Worm (Caenorhabditis elegans) whole organism, late embryonic: ENCODE data around the gene cct-8.
"Not testable (repeated sequence)": the region's sequence is repeated elsewhere in the genome, so short reads cannot be mapped to it uniquely, and the experiment has no call there.

Source experiments
- C08G9.2 ChIP-seq: sonication (generic microtip); optimal IDR thresholded peaks from 2 replicates; lab custom pipeline; 2016; ENCODE audit warnings: mild to moderate bottlenecking, missing genetic modification characterization, moderate library complexity, missing compliant biosample characterization
- C38D4.7 ChIP-seq: fragments of 200-800 bp; sonication (Bioruptor generic); optimal IDR thresholded peaks from 2 replicates; lab custom pipeline; 2018; ENCODE audit warnings: mild to moderate bottlenecking, missing genetic modification characterization, moderate library complexity, missing compliant biosample characterization
- F13H6.1 ChIP-seq: sonication (generic microtip); optimal IDR thresholded peaks from 2 replicates; lab custom pipeline; 2016; ENCODE audit warnings: missing genetic modification characterization, missing compliant biosample characterization
- K02D7.2 ChIP-seq: sonication (generic microtip); optimal IDR thresholded peaks from 2 replicates; lab custom pipeline; 2017; ENCODE audit warnings: mild to moderate bottlenecking, missing genetic modification characterization, missing compliant biosample characterization
- T23F11.4 ChIP-seq: fragments of 200-800 bp; sonication (Bioruptor generic); optimal IDR thresholded peaks from 2 replicates; lab custom pipeline; 2018; ENCODE audit warnings: mild to moderate bottlenecking, missing genetic modification characterization, missing compliant biosample characterization
- Y22D7AL.16 ChIP-seq: sonication (generic microtip); optimal IDR thresholded peaks from 2 replicates; lab custom pipeline; 2016; ENCODE audit warnings: missing genetic modification characterization, missing compliant biosample characterization
- ceh-2 ChIP-seq: sonication (generic microtip); optimal IDR thresholded peaks from 2 replicates; lab custom pipeline; 2016; ENCODE audit warnings: missing genotype, missing genetic modification characterization, missing compliant biosample characterization
- ceh-22 ChIP-seq: sonication (generic microtip); optimal IDR thresholded peaks from 2 replicates; lab custom pipeline; 2017; ENCODE audit warnings: missing biosample characterization, missing genetic modification characterization
- ceh-24 ChIP-seq: sonication (generic microtip); optimal IDR thresholded peaks from 2 replicates; lab custom pipeline; 2016; ENCODE audit warnings: mild to moderate bottlenecking, missing genetic modification characterization, missing compliant biosample characterization
- ceh-30 ChIP-seq: fragments of 150-350 bp; optimal IDR thresholded peaks from 2 replicates; lab custom pipeline; 2014; ENCODE audit warnings: missing biosample characterization, missing genetic modification characterization
- ceh-31 ChIP-seq: sonication (generic microtip); optimal IDR thresholded peaks from 2 replicates; lab custom pipeline; 2016; ENCODE audit warnings: missing genetic modification characterization, missing compliant biosample characterization
- ceh-48 ChIP-seq: sonication (generic microtip); optimal IDR thresholded peaks from 2 replicates; lab custom pipeline; 2016; ENCODE audit warnings: missing genetic modification characterization, inconsistent platforms, missing compliant biosample characterization
- ceh-9 ChIP-seq: sonication (generic microtip); optimal IDR thresholded peaks from 2 replicates; lab custom pipeline; 2016; ENCODE audit warnings: mild to moderate bottlenecking, missing genetic modification characterization, inconsistent platforms, missing compliant biosample characterization
- dmd-4 ChIP-seq: sonication (generic microtip); optimal IDR thresholded peaks from 2 replicates; lab custom pipeline; 2016; ENCODE audit warnings: borderline replicate concordance, missing genetic modification characterization, missing compliant biosample characterization
- dve-1 ChIP-seq: sonication (generic microtip); optimal IDR thresholded peaks from 2 replicates; lab custom pipeline; 2017; ENCODE audit warnings: antibody characterized with exemption, mild to moderate bottlenecking, missing genetic modification characterization, missing compliant biosample characterization
- elt-4 ChIP-seq: sonication (generic microtip); optimal IDR thresholded peaks from 2 replicates; lab custom pipeline; 2016; ENCODE audit warnings: missing genetic modification characterization, missing compliant biosample characterization
- ets-4 ChIP-seq: sonication (generic microtip); optimal IDR thresholded peaks from 2 replicates; lab custom pipeline; 2016; ENCODE audit warnings: missing genetic modification characterization, missing compliant biosample characterization
- eyg-1 ChIP-seq: sonication (generic microtip); optimal IDR thresholded peaks from 2 replicates; lab custom pipeline; 2016; ENCODE audit warnings: missing genotype, missing genetic modification characterization, missing compliant biosample characterization
- hlh-13 ChIP-seq: fragments of 200-800 bp; sonication (Bioruptor generic); optimal IDR thresholded peaks from 2 replicates; lab custom pipeline; 2018; ENCODE audit warnings: mild to moderate bottlenecking, missing genetic modification characterization, missing compliant biosample characterization
- hlh-30 ChIP-seq: sonication (generic microtip); optimal IDR thresholded peaks from 2 replicates; lab custom pipeline; 2017; ENCODE audit warnings: antibody characterized with exemption, missing genetic modification characterization, missing compliant biosample characterization; ENCODE audit not compliant: insufficient read depth
- hlh-8 ChIP-seq: sonication (generic microtip); optimal IDR thresholded peaks from 2 replicates; lab custom pipeline; 2016; ENCODE audit warnings: missing genotype, missing genetic modification characterization, missing compliant biosample characterization
- lim-6 ChIP-seq: sonication (generic microtip); optimal IDR thresholded peaks from 2 replicates; lab custom pipeline; 2016; ENCODE audit warnings: missing genetic modification characterization, missing compliant biosample characterization
- lin-11 ChIP-seq: fragments of 200-800 bp; sonication (Bioruptor generic); optimal IDR thresholded peaks from 2 replicates; lab custom pipeline; 2018; ENCODE audit warnings: mild to moderate bottlenecking, missing genetic modification characterization, missing compliant biosample characterization
- nhr-11 ChIP-seq: fragments of 150-350 bp; optimal IDR thresholded peaks from 2 replicates; lab custom pipeline; 2014; ENCODE audit warnings: missing biosample characterization, missing genetic modification characterization
- npax-4 ChIP-seq: sonication (generic microtip); optimal IDR thresholded peaks from 2 replicates; lab custom pipeline; 2016; ENCODE audit warnings: missing genetic modification characterization, missing compliant biosample characterization
- pag-3 ChIP-seq: sonication (generic microtip); optimal IDR thresholded peaks from 2 replicates; lab custom pipeline; 2016; ENCODE audit warnings: missing compliant biosample characterization, missing genetic modification characterization, borderline replicate concordance
- pat-9 ChIP-seq: fragments of 200-800 bp; sonication (Bioruptor generic); optimal IDR thresholded peaks from 2 replicates; lab custom pipeline; 2018; ENCODE audit warnings: mild to moderate bottlenecking, missing genetic modification characterization, moderate library complexity, missing compliant biosample characterization
- pha-2 ChIP-seq: sonication (generic microtip); optimal IDR thresholded peaks from 2 replicates; lab custom pipeline; 2017; ENCODE audit warnings: mild to moderate bottlenecking, missing genetic modification characterization, missing compliant biosample characterization
- pha-4 ChIP-seq: fragments of 150-350 bp; optimal IDR thresholded peaks from 2 replicates; lab custom pipeline; 2018; ENCODE audit warnings: missing biosample characterization, missing genetic modification reagents, missing genetic modification characterization
- rnt-1 ChIP-seq: sonication (generic microtip); optimal IDR thresholded peaks from 2 replicates; lab custom pipeline; 2016; ENCODE audit warnings: missing genetic modification characterization, missing compliant biosample characterization
- syd-9 ChIP-seq: sonication (generic microtip); optimal IDR thresholded peaks from 2 replicates; lab custom pipeline; 2016; ENCODE audit warnings: mild to moderate bottlenecking, missing genetic modification characterization, moderate library complexity, missing compliant biosample characterization
- unc-55 ChIP-seq: sonication (generic microtip); optimal IDR thresholded peaks from 2 replicates; lab custom pipeline; 2017; ENCODE audit warnings: missing biosample characterization, missing genetic modification reagents, missing genetic modification characterization
- unc-86 ChIP-seq: sonication (generic microtip); optimal IDR thresholded peaks from 2 replicates; lab custom pipeline; 2016; ENCODE audit warnings: missing genetic modification characterization, missing compliant biosample characterization
- zip-5 ChIP-seq: sonication (generic microtip); optimal IDR thresholded peaks from 2 replicates; lab custom pipeline; 2016; ENCODE audit warnings: missing genetic modification characterization, missing compliant biosample characterization

cct-8 gene

DNA sequence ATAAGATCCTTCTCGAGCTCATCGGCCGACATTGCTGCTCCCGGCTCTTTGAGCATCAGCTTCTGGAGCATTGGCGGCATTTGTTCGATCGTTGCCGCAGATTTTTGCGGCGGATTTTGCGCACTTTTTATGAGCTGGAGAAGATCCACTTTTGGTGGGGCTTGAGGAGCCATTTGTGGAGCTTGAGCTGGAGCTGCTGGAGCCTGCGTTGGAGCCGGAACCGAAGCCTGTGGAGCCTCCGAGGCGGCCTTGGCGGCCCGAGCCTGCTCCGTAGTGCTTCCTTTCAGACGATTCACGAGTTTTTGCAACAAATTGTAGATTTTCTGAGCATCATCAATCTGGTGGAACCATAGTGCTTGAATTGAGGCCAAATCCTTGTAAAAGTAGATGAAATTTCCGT, 39.7 kb downstream of the cct-8 start:
- TF ChIP-seq elt-4 (tag; lab: Kevin White, UChicago) = peak; percentile 12
- no peak for TF ChIP-seq lim-6
- TF ChIP-seq hlh-8 (tag; lab: Kevin White, UChicago) = no peak

DNA sequence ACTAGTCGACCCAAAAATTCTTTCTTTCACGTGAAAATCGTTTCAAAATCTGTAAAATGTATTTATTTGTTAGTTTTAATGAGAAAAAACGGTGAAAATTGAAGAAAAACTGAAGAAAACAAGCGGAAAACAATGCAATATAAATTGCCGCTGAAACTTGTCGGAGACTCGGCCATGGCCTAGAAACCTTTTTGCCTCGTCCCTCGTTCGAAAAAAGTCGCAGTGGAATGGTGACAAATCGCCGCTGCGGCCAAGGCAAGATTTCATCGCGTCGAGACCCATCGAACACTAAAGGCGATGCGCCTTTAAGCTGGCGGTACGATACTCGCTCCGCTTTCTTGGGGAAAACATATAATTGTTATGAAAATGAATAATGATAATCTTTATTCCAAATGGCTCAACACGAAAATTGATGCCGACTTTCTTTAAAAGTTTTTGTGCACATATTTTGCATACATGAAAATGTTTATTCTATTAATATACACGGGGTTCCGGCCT, 42.0 kb downstream of the cct-8 start, which contains the start of gene Y55F3AM.21:
Gene Y55F3AM.21, minus strand, starts transcription at position 51 of the 498 bp plus-strand sequence.
- TF ChIP-seq lin-11 (tag; lab: Kevin White, UChicago); C38D4.7 (GFP tag; lab: Kevin White, UChicago); syd-9 (tag; lab: Kevin White, UChicago): not testable (repeated sequence)
- TF ChIP-seq, all 69 proteins: peak for 0; not testable (repeated sequence) for 69

DNA sequence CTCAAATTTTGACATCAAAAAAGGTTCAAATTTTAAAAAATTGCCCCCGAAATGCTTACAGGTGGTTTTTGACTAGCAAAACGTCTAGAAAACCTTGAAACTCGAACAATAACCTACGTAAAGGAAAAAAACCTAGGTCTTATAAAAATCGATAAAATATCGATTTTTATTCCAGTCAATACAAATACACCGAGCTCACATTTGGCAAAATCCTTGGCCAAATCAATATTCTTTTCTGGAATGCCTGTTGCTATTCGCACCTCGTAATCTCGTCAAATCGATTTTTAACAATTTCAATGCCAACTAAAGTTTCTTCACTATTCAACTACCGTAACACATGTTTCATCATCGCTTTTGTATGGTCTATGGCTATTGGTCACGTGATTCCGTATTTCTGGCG, 46.7 kb downstream of the cct-8 start:
- peak; percentile 66 for TF ChIP-seq hlh-30 (tag; lab: Kevin White, UChicago)
- no peak for TF ChIP-seq hlh-13

DNA sequence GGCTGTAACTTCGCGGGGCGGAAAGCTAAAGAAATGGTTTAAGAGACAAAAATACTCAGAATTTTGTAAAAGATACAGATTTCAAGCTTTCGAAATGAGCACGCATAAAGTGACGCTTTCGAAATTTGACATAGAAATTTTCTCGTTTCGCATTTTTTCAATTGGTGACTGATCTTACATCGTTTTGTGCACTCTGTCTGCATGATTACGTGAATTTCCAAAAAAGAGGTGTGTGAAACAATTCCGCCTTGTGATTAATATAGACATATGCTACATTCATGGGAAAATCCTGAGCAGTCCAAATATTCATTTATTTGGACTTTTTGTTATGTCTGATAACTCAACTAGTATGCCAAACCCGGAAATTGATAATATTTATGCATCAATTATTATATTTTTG, 48.0 kb downstream of the cct-8 start, which contains the start of gene srx-12:
Gene srx-12, plus strand, starts transcription at position 301 of the 400 bp plus-strand sequence.
- no peak for TF ChIP-seq unc-55 (GFP tag; lab: Kevin White, UChicago)
- no peak for TF ChIP-seq hlh-30 (tag; lab: Kevin White, UChicago)
- no peak for TF ChIP-seq dmd-4 (tag; lab: Kevin White, UChicago)
- no peak for TF ChIP-seq ceh-24 (tag; lab: Kevin White, UChicago)
- TF ChIP-seq, all 69 proteins: peak for 0

- TF ChIP-seq unc-86 (no peak), hlh-30 (tag; lab: Kevin White, UChicago) (no peak), Y22D7AL.16 (tag; lab: Kevin White, UChicago) (no peak), pha-4 (no peak), ets-4 (no peak), pat-9 (tag; lab: Kevin White, UChicago) (no peak), ceh-48 (tag; lab: Kevin White, UChicago) (no peak), nhr-11 (no peak), K02D7.2 (tag; lab: Kevin White, UChicago) (no peak), eyg-1 (no peak), pag-3 (no peak), ceh-9 (tag; lab: Kevin White, UChicago) (no peak), T23F11.4 (no peak), pha-2 (tag; lab: Kevin White, UChicago) (no peak), unc-55 (GFP tag; lab: Kevin White, UChicago) (no peak), npax-4 (tag; lab: Kevin White, UChicago) (no peak), F13H6.1 (tag; lab: Kevin White, UChicago) (no peak), dmd-4 (tag; lab: Kevin White, UChicago) (no peak), ceh-30 (no peak)
Measured at ce11 chrIV:1044287-1044686, 49.4 kb downstream of the cct-8 start, which contains the start of gene Y55F3AM.11. TSS of gene Y55F3AM.11 (minus strand) at chrIV:1044387.

- no peak for TF ChIP-seq ceh-2 (tag; lab: Kevin White, UChicago)
- no peak for TF ChIP-seq hlh-13
- TF ChIP-seq zip-5 (tag; lab: Kevin White, UChicago) = no peak
- no peak for TF ChIP-seq unc-55 (GFP tag; lab: Kevin White, UChicago)
- TF ChIP-seq rnt-1 (tag; lab: Kevin White, UChicago) = no peak
- TF ChIP-seq C08G9.2 (tag; lab: Kevin White, UChicago) = no peak
- TF ChIP-seq lin-11 (tag; lab: Kevin White, UChicago) = no peak
- no peak for TF ChIP-seq dve-1 (tag; lab: Kevin White, UChicago)
- no peak for TF ChIP-seq F13H6.1 (tag; lab: Kevin White, UChicago)
- no peak for TF ChIP-seq ceh-22 (tag; lab: Kevin White, UChicago)
- no peak for TF ChIP-seq nhr-11
- no peak for TF ChIP-seq dmd-4 (tag; lab: Kevin White, UChicago)
- TF ChIP-seq ceh-31 (tag; lab: Kevin White, UChicago) = no peak
- TF ChIP-seq K02D7.2 (tag; lab: Kevin White, UChicago) = no peak
Measured at ce11 chrIV:1040537-1040936, 53.2 kb downstream of the cct-8 start.
